Worm (Caenorhabditis elegans) whole organism, dauer: ENCODE results near the gene lsm-7.
"Not testable (repeated sequence)": the region's sequence is repeated elsewhere in the genome, so short reads cannot be mapped to it uniquely, and the experiment has no call there.

Experiments
- unc-62 ChIP-seq: sonication (generic microtip); optimal IDR thresholded peaks from 2 replicates; lab custom pipeline; 2017; ENCODE audit warnings: missing biosample characterization, missing genetic modification reagents, missing genetic modification characterization

The lsm-7 gene

ce11 chrIV:10916134-10916533, 17.2 kb upstream of the lsm-7 start:
- no peak for TF ChIP-seq unc-62 (GFP tag; lab: Kevin White, UChicago)

ce11 chrIV:10918877-10919560, 14.3 kb upstream of the lsm-7 start:
- no peak for TF ChIP-seq unc-62 (GFP tag; lab: Kevin White, UChicago)

- no peak for TF ChIP-seq unc-62 (GFP tag; lab: Kevin White, UChicago)
Observed at ce11 chrIV:10919770-10920169, 13.5 kb upstream of the lsm-7 start, which contains the start of gene rbr-2. TSS of gene rbr-2 (plus strand) at chrIV:10920070.

DNA sequence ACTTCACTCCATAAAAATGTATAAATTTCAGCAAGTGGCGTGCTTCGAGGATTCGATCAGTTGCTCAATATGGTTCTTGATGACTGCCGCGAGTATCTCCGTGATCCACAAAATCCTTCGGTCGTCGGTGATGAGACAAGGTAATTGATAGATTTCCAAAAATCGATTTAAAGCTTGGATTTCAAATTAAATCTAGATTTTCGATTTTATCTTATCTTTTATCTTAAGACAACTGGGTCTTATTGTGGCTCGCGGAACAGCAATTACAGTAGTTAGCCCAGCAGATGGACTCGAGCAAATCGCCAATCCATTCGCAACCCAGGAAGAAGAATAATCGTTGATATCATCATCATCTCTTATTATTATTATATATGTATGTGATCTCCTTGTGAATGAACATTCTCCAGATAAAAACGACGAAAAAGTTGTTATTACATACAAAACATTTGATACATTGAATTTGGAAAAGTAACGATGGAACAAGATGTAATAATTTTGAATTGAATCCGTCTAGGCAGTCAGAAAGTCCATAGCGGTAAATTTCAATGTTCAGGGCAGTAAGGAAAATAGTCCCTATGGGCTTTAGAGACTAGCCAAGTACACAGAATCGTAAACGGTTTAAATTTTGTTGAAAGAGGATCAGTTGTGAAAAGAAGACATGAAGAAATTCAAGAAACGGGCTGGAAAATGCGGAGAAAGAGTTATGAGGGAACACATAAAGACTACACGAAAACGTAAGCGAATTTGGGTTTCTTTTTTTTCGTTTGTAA, 660 bp downstream of the lsm-7 start:
- TF ChIP-seq unc-62 (GFP tag; lab: Kevin White, UChicago), result no peak

DNA sequence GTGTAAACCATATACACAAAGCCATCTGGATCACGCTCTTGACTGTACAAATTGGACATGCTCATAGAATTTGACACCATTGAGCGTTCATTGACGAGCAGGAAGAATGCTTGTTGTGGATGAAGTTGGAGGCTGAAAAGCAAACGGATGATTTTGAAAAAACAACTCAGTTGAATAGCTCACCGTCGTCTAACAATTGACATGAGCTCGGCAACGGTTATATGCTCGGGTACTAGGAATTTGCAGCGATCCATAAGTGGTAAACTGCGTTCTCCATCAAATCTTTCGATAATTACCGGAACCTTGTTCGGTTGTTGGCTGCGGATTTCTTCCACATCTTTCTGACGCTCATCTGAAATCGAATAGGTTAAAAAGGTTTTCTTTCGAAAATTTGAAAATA, 1.5 kb downstream of the lsm-7 start:
- TF ChIP-seq unc-62 (GFP tag; lab: Kevin White, UChicago), result no peak

DNA sequence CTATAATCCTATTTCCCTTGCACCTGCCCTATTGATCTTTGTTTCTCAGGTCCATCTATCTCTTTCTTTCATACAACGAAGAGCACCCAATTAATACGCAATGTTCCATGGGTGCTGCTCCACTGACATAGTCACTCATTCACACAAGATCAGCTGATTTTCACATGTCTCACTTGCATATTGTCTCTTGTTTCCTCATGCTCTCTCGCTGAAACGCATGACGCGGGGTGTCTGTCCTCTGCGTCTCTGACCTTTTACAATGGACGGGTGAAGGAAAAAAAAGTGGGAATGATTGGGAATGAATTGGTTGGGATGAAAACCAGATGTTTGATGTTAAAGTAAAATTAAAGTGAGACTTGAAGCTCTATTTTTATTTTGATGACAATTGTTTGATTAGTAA, 2.0 kb downstream of the lsm-7 start:
- no peak for TF ChIP-seq unc-62 (GFP tag; lab: Kevin White, UChicago)

DNA sequence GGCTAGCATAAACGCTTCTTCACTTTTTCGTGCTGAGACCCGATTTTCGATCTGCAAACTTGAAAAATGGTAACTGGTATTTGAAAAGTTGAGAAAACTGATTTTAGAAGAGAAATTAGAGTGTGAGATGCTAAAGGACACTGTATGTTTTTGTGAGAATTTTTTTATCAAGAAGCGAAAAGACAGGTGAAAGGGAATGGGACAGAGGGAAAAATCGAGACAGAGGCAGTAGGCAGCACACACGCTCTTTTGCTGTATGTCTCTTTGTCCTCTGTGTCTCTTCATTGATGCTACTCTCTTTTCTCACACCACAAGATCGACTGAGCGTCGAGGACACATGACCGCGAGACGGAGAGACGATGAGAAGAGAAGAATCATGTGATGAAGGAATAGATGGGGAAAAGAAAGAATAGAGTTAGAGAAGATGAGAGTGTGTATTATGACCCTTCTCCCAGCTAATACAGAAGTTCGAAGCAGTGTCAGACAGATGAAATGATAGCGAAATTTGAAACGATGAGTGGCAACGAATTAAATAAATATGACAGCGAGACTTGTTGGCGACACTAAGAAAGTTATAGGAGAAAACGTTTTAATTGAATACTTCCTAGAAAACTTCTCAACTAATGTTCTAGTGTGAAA, 2.7 kb downstream of the lsm-7 start, which contains the start of gene lgg-2:
Gene lgg-2 (minus strand): TSS at position 51 of the 639 bp plus-strand sequence.
- TF ChIP-seq unc-62 (GFP tag; lab: Kevin White, UChicago), result no peak

- TF ChIP-seq unc-62 (GFP tag; lab: Kevin White, UChicago), result no peak
Observed at ce11 chrIV:10936906-10937540, 3.7 kb downstream of the lsm-7 start, which contains the start of gene fic-1. TSS of gene fic-1 (plus strand) at chrIV:10937454.

DNA sequence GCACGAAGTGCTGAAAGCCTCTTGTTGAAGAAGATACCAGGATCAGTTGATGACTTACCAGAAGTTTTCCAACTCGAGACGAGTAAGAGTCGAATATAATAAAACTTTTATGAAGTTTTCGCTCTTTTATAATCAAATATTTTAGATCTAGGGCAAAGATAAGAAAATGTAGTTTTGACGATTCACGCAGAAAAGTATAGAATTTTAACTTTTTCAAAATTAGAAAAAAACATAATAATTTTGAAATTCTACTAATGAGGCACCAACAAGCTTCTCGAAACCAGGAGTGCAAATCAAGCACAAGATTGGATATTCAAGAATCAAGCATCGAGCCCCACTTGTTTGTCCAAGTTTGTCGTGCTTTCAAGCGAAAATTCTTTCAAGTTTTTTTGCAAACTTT, 15.5 kb downstream of the lsm-7 start, which contains the start of gene Y69E1A.1:
Gene Y69E1A.1 (minus strand): TSS at position 101 of the 400 bp plus-strand sequence.
- TF ChIP-seq unc-62 (GFP tag; lab: Kevin White, UChicago), result no peak

- TF ChIP-seq unc-62 (GFP tag; lab: Kevin White, UChicago), result no peak
Observed at ce11 chrIV:10949510-10949909, 16.2 kb downstream of the lsm-7 start, which contains the start of gene nsph-3.1. TSS of gene nsph-3.1 (plus strand) at chrIV:10949810.

ce11 chrIV:10950363-10951214, 17.3 kb downstream of the lsm-7 start:
- TF ChIP-seq unc-62 (GFP tag; lab: Kevin White, UChicago), result no peak

ce11 chrIV:10951997-10952396, 18.7 kb downstream of the lsm-7 start, which contains the start of gene Y69E1A.3:
TSS of gene Y69E1A.3 (plus strand) at chrIV:10952297.
- no peak for TF ChIP-seq unc-62 (GFP tag; lab: Kevin White, UChicago)

ce11 chrIV:10954955-10955354, 21.7 kb downstream of the lsm-7 start, which contains the start of gene Y69E1A.4:
TSS of gene Y69E1A.4 (plus strand) at chrIV:10955255.
- not testable (repeated sequence) for TF ChIP-seq unc-62 (GFP tag; lab: Kevin White, UChicago)

ce11 chrIV:10957583-10958229, 24.4 kb downstream of the lsm-7 start, which contains the start of gene Y69E1A.5:
TSS of gene Y69E1A.5 (minus strand) at chrIV:10957655.
- TF ChIP-seq unc-62 (GFP tag; lab: Kevin White, UChicago), result no peak
